Worm (Caenorhabditis elegans): ENCODE results near the gene cnc-7.

cnc-7 gene

DNA sequence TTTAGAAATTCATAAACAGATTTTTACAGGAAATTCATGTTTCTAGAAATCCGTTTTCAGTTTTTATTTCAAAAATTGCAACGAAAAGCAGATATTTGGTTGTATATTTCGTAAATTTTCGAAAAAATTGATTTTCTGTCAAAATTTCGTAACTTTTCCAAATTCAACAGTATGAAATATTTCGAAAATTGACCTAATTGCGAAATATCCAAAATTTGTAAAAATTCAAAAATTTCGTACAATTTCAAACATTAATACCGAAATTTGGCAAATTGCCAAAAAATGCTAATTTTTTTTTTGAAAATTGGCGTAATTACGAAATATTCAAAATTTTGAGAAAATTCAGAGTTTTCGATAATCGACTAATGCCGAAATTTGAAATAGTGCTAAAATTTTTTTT lies 20.1 kb downstream of the cnc-7 start:
- TF ChIP-seq unc-62 (GFP tag; optimal IDR thresholded peaks at IDR 0.05) = peak; percentile 42
- no peak for TF ChIP-seq lin-54 (GFP tag; optimal IDR thresholded peaks at IDR 0.05)
- peak; percentile 73 for TF ChIP-seq cebp-1 (GFP tag; IDR thresholded peaks at IDR 0.05)
- TF ChIP-seq cebp-1 (tag; optimal IDR thresholded peaks at IDR 0.05) = peak; percentile 95

DNA sequence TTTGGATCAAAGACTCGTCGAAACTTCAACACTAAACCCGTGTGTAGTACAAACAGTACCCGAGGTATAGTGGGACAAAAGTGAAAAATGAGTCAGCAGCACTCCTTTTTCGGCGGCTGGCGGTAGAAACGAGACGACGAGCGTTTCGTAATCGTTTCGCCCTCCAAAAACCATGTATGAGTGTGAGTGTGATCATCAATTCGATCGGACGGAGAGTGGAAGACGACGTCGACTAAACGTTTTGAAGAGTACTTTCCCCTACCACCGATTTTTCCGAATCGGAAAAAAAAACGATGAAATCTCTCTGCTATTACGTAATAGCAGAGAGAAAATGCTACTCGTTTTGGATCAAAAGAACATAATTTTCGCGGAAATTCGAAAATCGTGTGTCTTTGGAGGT lies 21.5 kb downstream of the cnc-7 start:
- TF ChIP-seq cebp-1 (GFP tag; IDR thresholded peaks at IDR 0.05) (no peak), cebp-1 (tag; optimal IDR thresholded peaks at IDR 0.05) (peak; percentile 75), ceh-100 (GFP tag; IDR thresholded peaks at IDR 0.05) (no peak)

DNA sequence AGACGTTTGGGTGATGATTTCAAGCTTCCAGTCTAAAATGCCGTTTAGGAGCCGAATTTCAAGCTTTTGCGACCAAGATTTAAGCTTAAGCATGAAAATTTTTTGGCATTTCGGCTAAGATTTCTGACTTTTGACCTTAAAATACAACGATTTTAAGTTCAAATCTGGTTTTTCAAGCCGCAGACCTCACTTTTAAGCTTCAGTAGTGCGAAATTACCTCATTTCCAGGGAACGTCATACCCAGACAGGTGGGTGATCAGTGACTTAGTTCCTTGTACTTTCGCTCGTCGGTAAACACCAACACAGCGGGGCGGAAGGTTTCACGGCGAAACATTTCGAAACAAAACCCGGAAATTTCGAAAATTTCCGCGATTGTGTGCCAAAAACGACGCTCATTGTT lies 22.5 kb downstream of the cnc-7 start:
- TF ChIP-seq ztf-28 (GFP tag; IDR thresholded peaks at IDR 0.05) = no peak
- TF ChIP-seq lag-1 (GFP tag; IDR thresholded peaks at IDR 0.05) = no peak
- TF ChIP-seq dpff-1 (tag; optimal IDR thresholded peaks at IDR 0.05) = no peak
- TF ChIP-seq B0019.2 (GFP tag; conservative IDR thresholded peaks at IDR 0.05) = no peak
- no peak for TF ChIP-seq sea-2 (GFP tag; IDR thresholded peaks at IDR 0.05)
- no peak for TF ChIP-seq Y67H2A.10 (GFP tag; conservative IDR thresholded peaks at IDR 0.05)
- TF ChIP-seq hlh-12 (tag; optimal IDR thresholded peaks at IDR 0.05) = no peak
- TF ChIP-seq mcd-1 (GFP tag; IDR thresholded peaks at IDR 0.05) = no peak
- no peak for TF ChIP-seq ceh-40 (GFP tag; IDR thresholded peaks at IDR 0.05)
- no peak for TF ChIP-seq Y53F4B.3 (GFP tag; IDR thresholded peaks at IDR 0.05)
- no peak for TF ChIP-seq F22D6.2 (tag; optimal IDR thresholded peaks at IDR 0.05)
- TF ChIP-seq madf-3 (GFP tag; IDR thresholded peaks at IDR 0.05) = no peak
- no peak for TF ChIP-seq snpc-3.4 (tag; optimal IDR thresholded peaks at IDR 0.05)
- TF ChIP-seq F37B4.10 (GFP tag; IDR thresholded peaks at IDR 0.05) = no peak
- no peak for TF ChIP-seq egrh-3 (GFP tag; IDR thresholded peaks at IDR 0.05)

DNA sequence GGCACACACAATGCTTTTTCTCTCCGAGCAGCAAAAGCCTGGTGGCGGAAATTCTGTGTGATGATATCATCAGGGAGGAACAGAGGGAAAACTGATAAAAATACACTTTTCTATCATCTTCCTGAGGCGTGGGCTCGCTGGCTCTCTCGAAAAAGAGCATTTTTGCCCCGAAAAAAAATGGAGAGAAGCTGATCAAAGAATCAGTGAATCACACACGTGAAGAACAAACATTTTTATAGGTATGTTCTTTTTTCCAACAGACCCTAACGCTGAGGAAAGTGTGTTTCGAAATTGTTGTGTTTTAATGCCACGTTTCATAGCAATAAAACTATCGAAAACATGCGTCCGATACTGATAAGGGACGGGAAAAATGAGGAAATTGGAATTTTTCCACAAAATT lies 22.9 kb downstream of the cnc-7 start:
- TF ChIP-seq ekl-4 (GFP tag; IDR thresholded peaks at IDR 0.05) (no peak), Y79H2A.3 (GFP tag; conservative IDR thresholded peaks at IDR 0.05) (no peak), B0035.1 (tag; optimal IDR thresholded peaks at IDR 0.05) (no peak), madf-10 (tag; optimal IDR thresholded peaks at IDR 0.05) (no peak), ets-4 (GFP tag; optimal IDR thresholded peaks at IDR 0.05) (no peak), ztf-22 (GFP tag; optimal IDR thresholded peaks at IDR 0.05) (no peak), ztf-26 (tag; optimal IDR thresholded peaks at IDR 0.05) (no peak), cebp-1 (GFP tag; IDR thresholded peaks at IDR 0.05) (peak; percentile 19; the same call in 1 of the 2 replicates), cebp-1 (tag; optimal IDR thresholded peaks at IDR 0.05) (peak; percentile 60), Y53G8AR.9 (GFP tag; conservative IDR thresholded peaks at IDR 0.05) (no peak), akir-1 (GFP tag; optimal IDR thresholded peaks at IDR 0.05) (no peak), nhr-80 (tag; optimal IDR thresholded peaks at IDR 0.05) (peak; percentile 14), pbrm-1 (GFP tag; IDR thresholded peaks at IDR 0.05) (no peak), unc-62 (GFP tag; optimal IDR thresholded peaks at IDR 0.05) (no peak), K11D2.4 (GFP tag; IDR thresholded peaks at IDR 0.05) (no peak)

DNA sequence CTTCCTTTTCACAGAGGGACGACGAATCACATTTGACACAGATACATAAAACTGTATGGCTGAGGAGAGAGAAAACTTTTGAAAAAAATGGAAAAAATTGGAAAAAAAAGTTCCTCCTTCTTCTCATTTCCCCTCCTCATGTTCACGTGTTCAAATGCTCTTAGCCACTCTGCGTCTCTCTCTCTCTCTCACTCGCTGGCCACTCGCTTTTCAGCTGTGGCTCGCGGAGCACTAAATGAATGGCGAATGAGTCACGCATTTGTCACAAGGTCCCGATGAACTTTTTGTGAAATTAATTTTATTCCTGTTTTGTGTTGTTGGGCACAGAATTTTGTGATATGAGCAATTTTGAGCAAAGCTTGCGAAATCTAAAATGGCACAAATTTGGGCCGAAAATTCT lies 23.9 kb downstream of the cnc-7 start:
- TF ChIP-seq zim-3 (tag; optimal IDR thresholded peaks at IDR 0.05) (no peak), B0336.3 (GFP tag; IDR thresholded peaks at IDR 0.05) (no peak), dox-1 (GFP tag; IDR thresholded peaks at IDR 0.05) (peak; percentile 13; the same call in 1 of the 2 replicates), F55B11.4 (tag; optimal IDR thresholded peaks at IDR 0.05; ENCODE audit: borderline replicate concordance, insufficient read depth) (no peak), cebp-1 (GFP tag; IDR thresholded peaks at IDR 0.05) (no peak; the same call in 1 of the 2 replicates), cebp-1 (tag; optimal IDR thresholded peaks at IDR 0.05) (peak; percentile 82), nfya-1 (tag; optimal IDR thresholded peaks at IDR 0.05; ENCODE audit: borderline replicate concordance, insufficient read depth) (no peak), rec-8 (tag; optimal IDR thresholded peaks at IDR 0.05) (no peak), Y56A3A.18 (GFP tag; IDR thresholded peaks at IDR 0.05) (no peak), F49E8.2 (tag; optimal IDR thresholded peaks at IDR 0.05; ENCODE audit: insufficient read depth) (no peak), D2030.7 (GFP tag; IDR thresholded peaks at IDR 0.05) (no peak), nfyb-1 (GFP tag; IDR thresholded peaks at IDR 0.05) (no peak; the same call in 1 of the 2 replicates), C06A6.2 (GFP tag; conservative IDR thresholded peaks at IDR 0.05) (no peak), tbp1 (GFP tag; optimal IDR thresholded peaks at IDR 0.05) (no peak)
